Fruit fly (Drosophila melanogaster): ENCODE data around the gene CG9525.

Gene CG9525

dm6 chr2L:8959001-8959461 lies 3.1 kb downstream of the CG9525 start, which contains the start of gene CG31886:
TSS of gene CG31886 (minus strand) at chr2L:8959051.
- TF ChIP-seq gfzf (GFP tag; optimal IDR thresholded peaks at IDR 0.05) (no peak), CG2889 (GFP tag; IDR thresholded peaks at IDR 0.05) (no peak), Mrtf (GFP tag; IDR thresholded peaks at IDR 0.05) (no peak), CG8765 (GFP tag; IDR thresholded peaks at IDR 0.05) (no peak), sim (GFP tag; IDR thresholded peaks at IDR 0.05) (no peak), zfh2 (GFP tag; optimal IDR thresholded peaks at IDR 0.05) (no peak), knrl (GFP tag; IDR thresholded peaks at IDR 0.05; ENCODE audit: partially characterized antibody) (no peak), CG1603 (tag; optimal IDR thresholded peaks at IDR 0.05) (no peak), bowl (GFP tag; IDR thresholded peaks at IDR 0.05) (no peak), tin (GFP tag; optimal IDR thresholded peaks at IDR 0.05) (peak; percentile 4), ken (GFP tag; IDR thresholded peaks at IDR 0.05) (no peak), gsb-n (tag; optimal IDR thresholded peaks at IDR 0.05) (no peak), CG10979 (tag; optimal IDR thresholded peaks at IDR 0.05) (peak; percentile 27), sens-2 (GFP tag; IDR thresholded peaks at IDR 0.05) (no peak), BtbVII (GFP tag; optimal IDR thresholded peaks at IDR 0.05) (peak; percentile 15), HLH3B (GFP tag; IDR thresholded peaks at IDR 0.05) (no peak), CG11085 (GFP tag; IDR thresholded peaks at IDR 0.05) (no peak), Hmr (GFP tag; optimal IDR thresholded peaks at IDR 0.05) (peak; percentile 13), tap (tag; optimal IDR thresholded peaks at IDR 0.05) (no peak), CG1233 (GFP tag; optimal IDR thresholded peaks at IDR 0.05) (no peak), sqz (GFP tag; optimal IDR thresholded peaks at IDR 0.05) (no peak), her (GFP tag; optimal IDR thresholded peaks at IDR 0.05) (no peak), CG17361 (GFP tag; IDR thresholded peaks at IDR 0.05) (no peak), ato (GFP tag; IDR thresholded peaks at IDR 0.05; ENCODE audit: partially characterized antibody) (no peak), Max (GFP tag; optimal IDR thresholded peaks at IDR 0.05) (no peak), Antp (GFP tag; optimal IDR thresholded peaks at IDR 0.05) (no peak), ems (GFP tag; optimal IDR thresholded peaks at IDR 0.05) (no peak), CG10543 (GFP tag; optimal IDR thresholded peaks at IDR 0.05) (no peak), Stat92E (GFP tag; optimal IDR thresholded peaks at IDR 0.05) (no peak), p53 (GFP tag; optimal IDR thresholded peaks at IDR 0.05) (no peak), Ravus (GFP tag; IDR thresholded peaks at IDR 0.05) (no peak), cato (GFP tag; optimal IDR thresholded peaks at IDR 0.05; ENCODE audit: borderline replicate concordance) (no peak), h (optimal IDR thresholded peaks at IDR 0.05) (no peak), ash1 (GFP tag; optimal IDR thresholded peaks at IDR 0.05) (no peak), lilli (GFP tag; optimal IDR thresholded peaks at IDR 0.05) (peak; percentile 21), Xrp1 (GFP tag; IDR thresholded peaks at IDR 0.05) (peak; percentile 55; the same call in 1 of the 2 replicates), lov (optimal IDR thresholded peaks at IDR 0.05) (no peak), lov (GFP tag; IDR thresholded peaks at IDR 0.05) (no peak), psq (GFP tag; optimal IDR thresholded peaks at IDR 0.05) (no peak), sima (GFP tag; optimal IDR thresholded peaks at IDR 0.05) (no peak), CG32532 (GFP tag; IDR thresholded peaks at IDR 0.05) (peak; percentile 43; the same call in 1 of the 2 replicates), CG5953 (GFP tag; IDR thresholded peaks at IDR 0.05) (no peak), CG11696 (GFP tag; IDR thresholded peaks at IDR 0.05) (no peak), Nf-YB (GFP tag; optimal IDR thresholded peaks at IDR 0.05) (no peak), hbn (GFP tag; IDR thresholded peaks at IDR 0.05; ENCODE audit: partially characterized antibody) (no peak), Trl (optimal IDR thresholded peaks at IDR 0.05) (no peak), Trl (GFP tag; optimal IDR thresholded peaks at IDR 0.05) (no peak), CG10462 (GFP tag; optimal IDR thresholded peaks at IDR 0.05) (no peak), CG33557 (GFP tag; optimal IDR thresholded peaks at IDR 0.05) (no peak), bbx (GFP tag; IDR thresholded peaks at IDR 0.05; ENCODE audit: partially characterized antibody) (no peak), esg (GFP tag; conservative IDR thresholded peaks at IDR 0.05) (no peak), HmgD (GFP tag; optimal IDR thresholded peaks at IDR 0.05) (no peak), zfh1 (GFP tag; IDR thresholded peaks at IDR 0.05) (peak; percentile 58; the same call in 2 of the 3 replicates)

Measured in whole organism, embryonic.